Worm (Caenorhabditis elegans) whole organism, L3 larva: ENCODE data around the gene C44C10.7.

ENCODE experiments used
- aly-2 ChIP-seq: fragments of 150-350 bp; optimal IDR thresholded peaks from 2 replicates; lab custom pipeline; 2014; ENCODE audit warnings: missing biosample characterization, missing genetic modification characterization
- daf-12 ChIP-seq: fragments of 150-350 bp; optimal IDR thresholded peaks from 2 replicates; lab custom pipeline; 2014; ENCODE audit warnings: missing biosample characterization, missing genetic modification reagents, missing genetic modification characterization
- elt-1 ChIP-seq: fragments of 150-350 bp; optimal IDR thresholded peaks from 2 replicates; lab custom pipeline; 2014; ENCODE audit warnings: missing biosample characterization, missing genetic modification characterization
- fos-1 ChIP-seq: fragments of 150-350 bp; optimal IDR thresholded peaks from 2 replicates; lab custom pipeline; 2014; ENCODE audit warnings: missing biosample characterization, missing genetic modification characterization
- lin-15B ChIP-seq: fragments of 150-350 bp; optimal IDR thresholded peaks from 2 replicates; lab custom pipeline; 2014; ENCODE audit warnings: missing biosample characterization, missing genetic modification characterization
- nfya-1 ChIP-seq: sonication (generic microtip); optimal IDR thresholded peaks from 2 replicates; lab custom pipeline; 2017; ENCODE audit warnings: missing genetic modification characterization, mild to moderate bottlenecking, missing compliant biosample characterization, antibody characterized with exemption, moderate library complexity; ENCODE audit not compliant: insufficient read depth
- nhr-25 ChIP-seq: sonication (generic microtip); optimal IDR thresholded peaks from 2 replicates; lab custom pipeline; 2017; ENCODE audit warnings: missing biosample characterization, missing genetic modification characterization
- nhr-43 ChIP-seq: sonication (generic microtip); optimal IDR thresholded peaks from 2 replicates; lab custom pipeline; 2016; ENCODE audit warnings: mild to moderate bottlenecking, missing genetic modification characterization, missing compliant biosample characterization; ENCODE audit not compliant: poor library complexity, severe bottlenecking
- pha-4 ChIP-seq: fragments of 150-350 bp; optimal IDR thresholded peaks from 2 replicates; lab custom pipeline; 2014; ENCODE audit warnings: missing biosample characterization, missing genetic modification reagents, missing genetic modification characterization
- skn-1 ChIP-seq: fragments of 150-350 bp; optimal IDR thresholded peaks from 2 replicates; lab custom pipeline; 2014; ENCODE audit warnings: missing biosample characterization, missing genetic modification characterization
- snpc-4 ChIP-seq: fragments of 150-350 bp; optimal IDR thresholded peaks from 2 replicates; lab custom pipeline; 2014; ENCODE audit warnings: missing biosample characterization, missing genetic modification characterization

- TF ChIP-seq aly-2 (tag; lab: Kevin White, UChicago) = no peak
- TF ChIP-seq snpc-4 = no peak
- TF ChIP-seq skn-1 = no peak
- no peak for TF ChIP-seq nhr-43 (tag; lab: Kevin White, UChicago)
- TF ChIP-seq pha-4 (tag; lab: Kevin White, UChicago) = no peak
- TF ChIP-seq nfya-1 = no peak
- TF ChIP-seq nhr-25 (tag; lab: Kevin White, UChicago) = no peak
- no peak for TF ChIP-seq daf-12
- TF ChIP-seq elt-1 = no peak
- no peak for TF ChIP-seq lin-15B (tag; lab: Kevin White, UChicago)
- TF ChIP-seq fos-1 (tag; lab: Kevin White, UChicago) = no peak
Observed at ce11 chrX:11737053-11737452, 49.0 kb upstream of the C44C10.7 start, which contains the start of gene D1053.3.
